Worm (Caenorhabditis elegans) whole organism, L1 larva: ENCODE data around the gene F28D1.6.

Experiments
- C34B4.2 ChIP-seq: sonication (generic microtip); optimal IDR thresholded peaks from 2 replicates; lab custom pipeline; 2017; ENCODE audit warnings: mild to moderate bottlenecking, missing genetic modification characterization, missing compliant biosample characterization
- aha-1 ChIP-seq: fragments of 150-350 bp; optimal IDR thresholded peaks from 2 replicates; lab custom pipeline; 2014; ENCODE audit warnings: missing biosample characterization, missing genetic modification characterization
- alr-1 ChIP-seq: fragments of 200-800 bp; sonication (Bioruptor generic); optimal IDR thresholded peaks from 2 replicates; lab custom pipeline; 2018; ENCODE audit warnings: borderline replicate concordance, mild to moderate bottlenecking, missing genetic modification characterization, missing compliant biosample characterization
- ama-1 ChIP-seq: fragments of 150-350 bp; optimal IDR thresholded peaks from 2 replicates; lab custom pipeline; 2014
- blmp-1 ChIP-seq: fragments of 150-350 bp; optimal IDR thresholded peaks from 2 replicates; lab custom pipeline; 2014; ENCODE audit warnings: missing biosample characterization, missing genetic modification characterization
- ceh-88 ChIP-seq: fragments of 200-800 bp; sonication (Bioruptor generic); IDR thresholded peaks from 2 replicates; pipeline ENCODE4 v1.3.6; 2022; ENCODE audit warnings: missing genetic modification characterization, missing compliant biosample characterization
- dpl-1 ChIP-seq, 3 experiments: fragments of 150-350 bp in 2 of 3; sonication (generic microtip) in 1 of 3; optimal IDR thresholded peaks; 2 replicates each; lab custom pipeline; 2014 to 2017; ENCODE audit warnings: missing biosample characterization in 3 of 3, missing genetic modification characterization in 3 of 3, missing genetic modification reagents in 3 of 3
- efl-1 ChIP-seq, 4 experiments: fragments of 150-350 bp; optimal IDR thresholded peaks in 3 of 4; peaks in 1 of 4; 1 replicate in 1 of 4; 2 replicates in 3 of 4; lab custom pipeline; 2014; ENCODE audit warnings: missing biosample characterization in 2 of 4, missing genetic modification characterization in 2 of 4, missing genetic modification reagents in 2 of 4
- efl-3 ChIP-seq: fragments of 200-800 bp; sonication (Bioruptor generic); optimal IDR thresholded peaks from 2 replicates; lab custom pipeline; 2018; ENCODE audit warnings: mild to moderate bottlenecking, missing genetic modification characterization, missing compliant biosample characterization
- egl-13 ChIP-seq: sonication (generic microtip); optimal IDR thresholded peaks from 2 replicates; lab custom pipeline; 2016; ENCODE audit warnings: missing genotype, missing genetic modification reagents, missing genetic modification characterization, missing compliant biosample characterization
- egl-27 ChIP-seq, 2 experiments: fragments of 150-350 bp in 1 of 2; sonication (generic microtip); optimal IDR thresholded peaks; 3 replicates each; lab custom pipeline; 2017 to 2018; ENCODE audit warnings: missing biosample characterization in 2 of 2, missing genetic modification characterization in 2 of 2, missing genetic modification reagents in 2 of 2
- elt-2 ChIP-seq: sonication (generic microtip); optimal IDR thresholded peaks from 2 replicates; lab custom pipeline; 2016; ENCODE audit warnings: missing genetic modification characterization, mild to moderate bottlenecking, inconsistent platforms, missing compliant biosample characterization, missing genetic modification reagents
- ets-5 ChIP-seq: fragments of 200-800 bp; sonication (Bioruptor generic); IDR thresholded peaks from 2 replicates; pipeline ENCODE4 v1.3.6; 2022; ENCODE audit warnings: missing genetic modification characterization, missing compliant biosample characterization
- fkh-8 ChIP-seq: sonication (generic microtip); optimal IDR thresholded peaks from 2 replicates; lab custom pipeline; 2016; ENCODE audit warnings: mild to moderate bottlenecking, missing genetic modification characterization, missing compliant biosample characterization
- fos-1 ChIP-seq: fragments of 150-350 bp; optimal IDR thresholded peaks from 2 replicates; lab custom pipeline; 2014; ENCODE audit warnings: missing biosample characterization, missing genetic modification characterization
- grh-1 ChIP-seq: fragments of 200-800 bp; sonication (Bioruptor generic); IDR thresholded peaks from 2 replicates; pipeline ENCODE4 v1.3.6; 2022; ENCODE audit warnings: missing genetic modification reagents, missing genetic modification characterization, missing compliant biosample characterization
- hlh-17 ChIP-seq: fragments of 200-800 bp; sonication (Bioruptor generic); optimal IDR thresholded peaks from 2 replicates; lab custom pipeline; 2018; ENCODE audit warnings: missing genetic modification characterization, mild to moderate bottlenecking, missing compliant biosample characterization, moderate library complexity, borderline replicate concordance
- hlh-4 ChIP-seq: sonication (generic microtip); optimal IDR thresholded peaks from 2 replicates; lab custom pipeline; 2016; ENCODE audit warnings: mild to moderate bottlenecking, missing genetic modification characterization, missing compliant biosample characterization
- hpl-2 ChIP-seq: fragments of 150-350 bp; optimal IDR thresholded peaks from 2 replicates; lab custom pipeline; 2014; ENCODE audit warnings: missing biosample characterization, missing genetic modification reagents, missing genetic modification characterization
- isw-1 ChIP-seq: fragments of 200-800 bp; sonication (Bioruptor generic); IDR thresholded peaks from 2 replicates; pipeline ENCODE4 v1.3.6; 2022; ENCODE audit warnings: missing genetic modification characterization, missing compliant biosample characterization
- jun-1 ChIP-seq: fragments of 150-350 bp; optimal IDR thresholded peaks from 2 replicates; lab custom pipeline; 2014; ENCODE audit warnings: missing biosample characterization, missing genetic modification reagents, missing genetic modification characterization
- lin-13 ChIP-seq: fragments of 150-350 bp; optimal IDR thresholded peaks from 2 replicates; lab custom pipeline; 2014; ENCODE audit warnings: missing biosample characterization, missing genetic modification reagents, missing genetic modification characterization
- lin-14 ChIP-seq: fragments of 200-800 bp; sonication (Bioruptor generic); optimal IDR thresholded peaks from 2 replicates; lab custom pipeline; 2018; ENCODE audit warnings: mild to moderate bottlenecking, missing genetic modification characterization, moderate library complexity, missing compliant biosample characterization
- lin-15B ChIP-seq: fragments of 150-350 bp; sonication (generic microtip); optimal IDR thresholded peaks from 3 replicates; lab custom pipeline; 2014; ENCODE audit warnings: missing biosample characterization, missing genetic modification characterization
- lin-35 ChIP-seq, 2 experiments: fragments of 150-350 bp; optimal IDR thresholded peaks; 2 replicates each; lab custom pipeline; 2014; ENCODE audit warnings: missing biosample characterization in 2 of 2, missing genetic modification characterization in 2 of 2, missing genetic modification reagents in 2 of 2
- lin-39 ChIP-seq: fragments of 150-350 bp; optimal IDR thresholded peaks from 2 replicates; lab custom pipeline; 2014; ENCODE audit warnings: missing biosample characterization, missing genetic modification reagents, missing genetic modification characterization
- mab-9 ChIP-seq: fragments of 200-800 bp; sonication (Bioruptor generic); IDR thresholded peaks from 2 replicates; pipeline ENCODE4 v1.3.6; 2022; ENCODE audit warnings: missing genetic modification reagents, missing genetic modification characterization, missing compliant biosample characterization
- mdl-1 ChIP-seq, 2 experiments: fragments of 150-350 bp; optimal IDR thresholded peaks; 2 replicates each; lab custom pipeline; 2014 to 2017; ENCODE audit warnings: missing biosample characterization in 2 of 2, missing genetic modification characterization in 2 of 2, inconsistent platforms in 1 of 2
- mef-2 ChIP-seq: fragments of 150-350 bp; optimal IDR thresholded peaks from 2 replicates; lab custom pipeline; 2014; ENCODE audit warnings: missing biosample characterization, missing genetic modification characterization
- mep-1 ChIP-seq: fragments of 150-350 bp; optimal IDR thresholded peaks from 2 replicates; lab custom pipeline; 2014; ENCODE audit warnings: missing biosample characterization, missing genetic modification characterization
- nhr-12 ChIP-seq: sonication (generic microtip); optimal IDR thresholded peaks from 2 replicates; lab custom pipeline; 2017; ENCODE audit warnings: missing biosample characterization, missing genetic modification characterization
- nhr-19 ChIP-seq: fragments of 200-800 bp; sonication (Bioruptor generic); conservative IDR thresholded peaks from 2 replicates; pipeline ENCODE4 v1.3.6; 2022; ENCODE audit warnings: missing genetic modification characterization, missing compliant biosample characterization
- nhr-20 ChIP-seq: sonication (generic microtip); optimal IDR thresholded peaks from 2 replicates; lab custom pipeline; 2016; ENCODE audit warnings: mild to moderate bottlenecking, missing genetic modification characterization, missing compliant biosample characterization
- nhr-28 ChIP-seq: fragments of 150-350 bp; optimal IDR thresholded peaks from 2 replicates; lab custom pipeline; 2014; ENCODE audit warnings: missing biosample characterization, missing genetic modification characterization
- nhr-76 ChIP-seq: sonication (generic microtip); optimal IDR thresholded peaks from 2 replicates; lab custom pipeline; 2017; ENCODE audit warnings: missing biosample characterization, missing genetic modification characterization
- nhr-90 ChIP-seq: sonication (generic microtip); optimal IDR thresholded peaks from 2 replicates; lab custom pipeline; 2016; ENCODE audit warnings: mild to moderate bottlenecking, missing genetic modification characterization, missing compliant biosample characterization; ENCODE audit not compliant: poor library complexity
- pax-3 ChIP-seq: fragments of 200-800 bp; sonication (Bioruptor generic); optimal IDR thresholded peaks from 2 replicates; lab custom pipeline; 2018; ENCODE audit warnings: mild to moderate bottlenecking, missing genetic modification characterization, moderate library complexity, missing compliant biosample characterization
- pqm-1 ChIP-seq: sonication (generic microtip); optimal IDR thresholded peaks from 3 replicates; lab custom pipeline; 2017; ENCODE audit warnings: missing biosample characterization, missing genetic modification characterization
- rnt-1 ChIP-seq: sonication (generic microtip); optimal IDR thresholded peaks from 2 replicates; lab custom pipeline; 2016; ENCODE audit warnings: mild to moderate bottlenecking, missing genetic modification characterization, moderate library complexity, missing compliant biosample characterization
- skn-1 ChIP-seq: fragments of 150-350 bp; optimal IDR thresholded peaks from 2 replicates; lab custom pipeline; 2014; ENCODE audit warnings: missing biosample characterization, missing genetic modification characterization
- snpc-4 ChIP-seq: fragments of 150-350 bp; optimal IDR thresholded peaks from 2 replicates; lab custom pipeline; 2014; ENCODE audit warnings: missing biosample characterization, missing genetic modification characterization
- sox-4 ChIP-seq: sonication (generic microtip); optimal IDR thresholded peaks from 2 replicates; lab custom pipeline; 2016; ENCODE audit warnings: missing genetic modification characterization, missing compliant biosample characterization
- sptf-1 ChIP-seq: fragments of 150-350 bp; optimal IDR thresholded peaks from 2 replicates; lab custom pipeline; 2014; ENCODE audit warnings: missing biosample characterization, missing genetic modification characterization
- unc-130 ChIP-seq: fragments of 150-350 bp; optimal IDR thresholded peaks from 2 replicates; lab custom pipeline; 2017; ENCODE audit warnings: missing biosample characterization, missing genetic modification characterization, inconsistent platforms
- unc-86 ChIP-seq: sonication (generic microtip); optimal IDR thresholded peaks from 2 replicates; lab custom pipeline; 2016; ENCODE audit warnings: missing genetic modification characterization, missing compliant biosample characterization
- unc-98 ChIP-seq: fragments of 200-800 bp; sonication (Bioruptor generic); IDR thresholded peaks from 2 replicates; pipeline ENCODE4 v1.3.6; 2022; ENCODE audit warnings: missing genetic modification characterization, missing compliant biosample characterization
- vab-15 ChIP-seq: sonication (generic microtip); optimal IDR thresholded peaks from 2 replicates; lab custom pipeline; 2017; ENCODE audit warnings: missing genotype, mild to moderate bottlenecking, missing genetic modification characterization, missing compliant biosample characterization
- xbp-1 ChIP-seq: sonication (generic microtip); optimal IDR thresholded peaks from 2 replicates; lab custom pipeline; 2016; ENCODE audit warnings: missing genetic modification characterization, missing compliant biosample characterization
- zag-1 ChIP-seq: fragments of 150-350 bp; optimal IDR thresholded peaks from 2 replicates; lab custom pipeline; 2014; ENCODE audit warnings: missing biosample characterization, missing genetic modification characterization
- zip-4 ChIP-seq: fragments of 200-800 bp; sonication (Bioruptor generic); optimal IDR thresholded peaks from 2 replicates; lab custom pipeline; 2018; ENCODE audit warnings: mild to moderate bottlenecking, missing genetic modification characterization, moderate library complexity, missing compliant biosample characterization

The F28D1.6 gene

ce11 chrIV:12398437-12398836, 13.5 kb upstream of the F28D1.6 start, which contains the start of gene acs-20:
Gene acs-20, minus strand, starts transcription at chrIV:12398706.
- no peak for TF ChIP-seq efl-1 (optimal IDR thresholded peaks at IDR 0.05; lab: Kevin White, UChicago)
- peak in 1 of 2 experiments; percentile 74 for TF ChIP-seq efl-1 (GFP tag; optimal IDR thresholded peaks at IDR 0.05 in 1 of 2; lab: Kevin White, UChicago)
- no peak for TF ChIP-seq unc-98 (GFP tag; lab: Robert Waterston, UW)

ce11 chrIV:12396645-12397258, 11.8 kb upstream of the F28D1.6 start:
- TF ChIP-seq vab-15 (tag; lab: Kevin White, UChicago), result no peak
- TF ChIP-seq hlh-4 (tag; lab: Kevin White, UChicago), result no peak
- no peak for TF ChIP-seq lin-13
- no peak for TF ChIP-seq alr-1
- no peak for TF ChIP-seq fos-1 (tag; lab: Kevin White, UChicago)
- no peak for TF ChIP-seq nhr-19 (GFP tag; lab: Robert Waterston, UW)
- TF ChIP-seq nhr-20, result peak; percentile 15
- TF ChIP-seq lin-15B (tag; lab: Kevin White, UChicago), result no peak
- no peak for TF ChIP-seq nhr-12 (tag; lab: Kevin White, UChicago)
- no peak for TF ChIP-seq nhr-28 (tag; lab: Kevin White, UChicago)
- TF ChIP-seq pax-3 (tag; lab: Kevin White, UChicago), result no peak
- TF ChIP-seq lin-35 (GFP tag; optimal IDR thresholded peaks at IDR 0.05; lab: Kevin White, UChicago), result peak in 1 of 2 experiments; percentile 50
- TF ChIP-seq fkh-8, result no peak
- no peak for TF ChIP-seq skn-1 (tag; lab: Kevin White, UChicago)
- TF ChIP-seq nhr-76 (tag; lab: Kevin White, UChicago), result no peak
- TF ChIP-seq aha-1, result no peak
- no peak for TF ChIP-seq mab-9 (GFP tag; lab: Robert Waterston, UW)
- no peak for TF ChIP-seq unc-130 (tag; lab: Kevin White, UChicago)
- no peak for TF ChIP-seq xbp-1 (tag; lab: Kevin White, UChicago)
- TF ChIP-seq elt-2 (tag; lab: Kevin White, UChicago), result no peak
- TF ChIP-seq lin-14 (GFP tag; lab: Kevin White, UChicago), result no peak
- TF ChIP-seq ceh-88 (GFP tag; lab: Robert Waterston, UW), result no peak
- no peak for TF ChIP-seq hpl-2 (GFP tag; lab: Kevin White, UChicago)
- peak; percentile 15 for TF ChIP-seq jun-1
- no peak for TF ChIP-seq sptf-1
- TF ChIP-seq zag-1 (tag; lab: Kevin White, UChicago), result no peak
- no peak for TF ChIP-seq isw-1 (GFP tag; lab: Robert Waterston, UW)
- TF ChIP-seq grh-1, result peak; percentile 67
- TF ChIP-seq mep-1 (tag; lab: Kevin White, UChicago), result peak; percentile 73
- TF ChIP-seq efl-3 (GFP tag; lab: Kevin White, UChicago), result no peak
- TF ChIP-seq rnt-1 (tag; lab: Kevin White, UChicago), result no peak
- TF ChIP-seq nhr-90 (tag; lab: Kevin White, UChicago), result peak; percentile 19
- no peak for TF ChIP-seq unc-86 (tag; lab: Kevin White, UChicago)
- no peak for TF ChIP-seq pqm-1
- no peak for TF ChIP-seq egl-27 (tag; optimal IDR thresholded peaks at IDR 0.05; lab: Kevin White, UChicago)
- TF ChIP-seq hlh-17 (GFP tag; lab: Kevin White, UChicago), result no peak
- no peak for TF ChIP-seq lin-39 (tag; lab: Kevin White, UChicago)
- TF ChIP-seq unc-98 (GFP tag; lab: Robert Waterston, UW), result no peak
- no peak for TF ChIP-seq egl-13 (tag; lab: Kevin White, UChicago)
- TF ChIP-seq ama-1 (lab: Kevin White, UChicago), result no peak
- peak; percentile 99 for TF ChIP-seq blmp-1 (tag; lab: Kevin White, UChicago)
- TF ChIP-seq mef-2, result no peak
- TF ChIP-seq dpl-1 (GFP tag; optimal IDR thresholded peaks at IDR 0.05; lab: Kevin White, UChicago), result peak in 2 of 3 experiments; percentile 0 to 33
- no peak for TF ChIP-seq ets-5 (GFP tag; lab: Robert Waterston, UW)
- TF ChIP-seq mdl-1 (tag; optimal IDR thresholded peaks at IDR 0.05; lab: Kevin White, UChicago), result no peak
- no peak for TF ChIP-seq snpc-4 (tag; lab: Kevin White, UChicago)
- no peak for TF ChIP-seq C34B4.2 (tag; lab: Kevin White, UChicago)
- no peak for TF ChIP-seq zip-4
- TF ChIP-seq sox-4, result no peak
